Fruit fly (Drosophila melanogaster) whole organism, embryonic: ENCODE data around the gene Ptp69D.
A peak's percentile ranks its signal among the peaks of the same experiment; 100 is the strongest.

ENCODE experiments used
- Atf6 ChIP-seq: fragments of 200-800 bp; sonication (Bioruptor generic); IDR thresholded peaks from 2 replicates; pipeline ENCODE4 v1.3.6; 2022; ENCODE audit warnings: missing biosample characterization, missing genetic modification characterization
- Bgb ChIP-seq: fragments of 200-800 bp; sonication (Bioruptor generic); IDR thresholded peaks from 2 replicates; pipeline ENCODE4 v1.3.6; 2022; ENCODE audit warnings: missing biosample characterization, missing genetic modification characterization; ENCODE audit not compliant: partially characterized antibody
- CG10274 ChIP-seq: fragments of 200-800 bp; sonication (Bioruptor generic); optimal IDR thresholded peaks from 3 replicates; lab custom pipeline; 2017; ENCODE audit warnings: missing biosample characterization, mild to moderate bottlenecking, missing genetic modification characterization
- CG10366 ChIP-seq: fragments of 200-800 bp; sonication (Bioruptor generic); IDR thresholded peaks from 2 replicates; pipeline ENCODE4 v1.3.6; 2022; ENCODE audit warnings: missing biosample characterization, missing genetic modification characterization
- CG12942 ChIP-seq: fragments of 200-800 bp; sonication (Bioruptor generic); optimal IDR thresholded peaks from 3 replicates; lab custom pipeline; 2016; ENCODE audit warnings: missing biosample characterization, missing genetic modification characterization
- CG14441 ChIP-seq: fragments of 200-800 bp; sonication (Bioruptor generic); IDR thresholded peaks from 2 replicates; pipeline ENCODE4 v1.3.6; 2022; ENCODE audit warnings: missing biosample characterization, missing genetic modification characterization
- CG14710 ChIP-seq: fragments of 200-800 bp; sonication (Bioruptor generic); optimal IDR thresholded peaks from 3 replicates; lab custom pipeline; 2019; ENCODE audit warnings: missing biosample characterization, mild to moderate bottlenecking, missing genetic modification characterization, moderate library complexity
- CG15011 ChIP-seq: fragments of 200-800 bp; sonication (Bioruptor generic); optimal IDR thresholded peaks from 3 replicates; lab custom pipeline; 2018; ENCODE audit warnings: missing biosample characterization, mild to moderate bottlenecking, missing genetic modification characterization
- CG15479 ChIP-seq: fragments of 200-800 bp; sonication (Bioruptor generic); optimal IDR thresholded peaks from 3 replicates; lab custom pipeline; 2019; ENCODE audit warnings: missing biosample characterization, mild to moderate bottlenecking, missing genetic modification characterization, moderate library complexity
- CG15514 ChIP-seq: fragments of 200-800 bp; sonication (Bioruptor generic); optimal IDR thresholded peaks from 3 replicates; lab custom pipeline; 2017; ENCODE audit warnings: missing biosample characterization, missing genetic modification characterization, mild to moderate bottlenecking, moderate library complexity, missing genetic modification reagents
- CG17568 ChIP-seq: fragments of 200-800 bp; sonication (Bioruptor generic); optimal IDR thresholded peaks from 2 replicates; lab custom pipeline; 2018; ENCODE audit warnings: missing biosample characterization, mild to moderate bottlenecking, missing genetic modification characterization, moderate library complexity
- CG17912 ChIP-seq: fragments of 200-800 bp; sonication (Bioruptor generic); optimal IDR thresholded peaks from 2 replicates; lab custom pipeline; 2018; ENCODE audit warnings: missing biosample characterization, mild to moderate bottlenecking, missing genetic modification characterization
- CG18011 ChIP-seq: fragments of 200-800 bp; sonication (Bioruptor generic); optimal IDR thresholded peaks from 2 replicates; lab custom pipeline; 2017; ENCODE audit warnings: missing biosample characterization, missing genetic modification characterization, mild to moderate bottlenecking, moderate library complexity, missing genotype
- CG18262 ChIP-seq: fragments of 200-800 bp; optimal IDR thresholded peaks from 3 replicates; lab custom pipeline; 2019; ENCODE audit warnings: missing biosample characterization, mild to moderate bottlenecking, missing genetic modification characterization, moderate library complexity
- CG30431 ChIP-seq: fragments of 200-800 bp; sonication (Bioruptor generic); optimal IDR thresholded peaks from 2 replicates; lab custom pipeline; 2017; ENCODE audit warnings: missing biosample characterization, missing genetic modification characterization
- CG34224 ChIP-seq: fragments of 200-800 bp; sonication (Bioruptor generic); IDR thresholded peaks from 3 replicates; pipeline ENCODE4 v1.3.6; 2022; ENCODE audit warnings: missing biosample characterization, missing genetic modification characterization; ENCODE audit not compliant: partially characterized antibody
- CG34422 ChIP-seq: fragments of 200-800 bp; sonication (Bioruptor generic); IDR thresholded peaks from 3 replicates; pipeline ENCODE4 v1.3.6; 2022; ENCODE audit warnings: missing biosample characterization, missing genetic modification characterization
- CG7786 ChIP-seq: fragments of 200-800 bp; sonication (Bioruptor generic); optimal IDR thresholded peaks from 2 replicates; lab custom pipeline; 2016; ENCODE audit warnings: missing biosample characterization, missing genetic modification characterization
- CG7928 ChIP-seq: fragments of 200-800 bp; sonication (Bioruptor generic); optimal IDR thresholded peaks from 2 replicates; lab custom pipeline; 2017; ENCODE audit warnings: missing biosample characterization, mild to moderate bottlenecking, missing genetic modification characterization
- CG7963 ChIP-seq: fragments of 200-800 bp; sonication (Bioruptor generic); IDR thresholded peaks from 3 replicates; pipeline ENCODE4 v1.3.6; 2022; ENCODE audit warnings: missing biosample characterization, missing genetic modification characterization; ENCODE audit not compliant: partially characterized antibody
- CoRest ChIP-seq: fragments of 200-800 bp; sonication (Bioruptor generic); optimal IDR thresholded peaks from 3 replicates; lab custom pipeline; 2018; ENCODE audit warnings: missing biosample characterization, mild to moderate bottlenecking, missing genetic modification characterization, moderate library complexity
- E2f1 ChIP-seq: fragments of 200-800 bp; sonication (Bioruptor generic); IDR thresholded peaks from 2 replicates; pipeline ENCODE4 v1.3.6; 2022; ENCODE audit warnings: missing biosample characterization, missing genetic modification characterization
- Elba2 ChIP-seq: fragments of 200-800 bp; sonication (Bioruptor generic); optimal IDR thresholded peaks from 3 replicates; lab custom pipeline; 2016; ENCODE audit warnings: missing biosample characterization, missing genetic modification characterization
- Fer1 ChIP-seq: fragments of 200-800 bp; sonication (Bioruptor generic); optimal IDR thresholded peaks from 2 replicates; lab custom pipeline; 2017; ENCODE audit warnings: missing biosample characterization, mild to moderate bottlenecking, missing genetic modification characterization
- Fer3 ChIP-seq: fragments of 200-800 bp; sonication (Bioruptor generic); optimal IDR thresholded peaks from 2 replicates; lab custom pipeline; 2018; ENCODE audit warnings: missing biosample characterization, mild to moderate bottlenecking, missing genetic modification characterization, moderate library complexity
- GATAe ChIP-seq: fragments of 200-800 bp; sonication (Bioruptor generic); conservative IDR thresholded peaks from 2 replicates; pipeline ENCODE4 v1.3.6; 2022; ENCODE audit warnings: missing biosample characterization, missing genetic modification characterization
- HLHmδ ChIP-seq: fragments of 200-800 bp; sonication (Bioruptor generic); optimal IDR thresholded peaks from 2 replicates; lab custom pipeline; 2018; ENCODE audit warnings: missing biosample characterization, mild to moderate bottlenecking, missing genetic modification characterization, moderate library complexity
- Hsf ChIP-seq: fragments of 200-800 bp; sonication (Bioruptor generic); optimal IDR thresholded peaks from 3 replicates; lab custom pipeline; 2016; ENCODE audit warnings: missing biosample characterization, missing genetic modification characterization
- Optix ChIP-seq: fragments of 200-800 bp; sonication (Bioruptor generic); IDR thresholded peaks from 3 replicates; pipeline ENCODE4 v1.3.6; 2022; ENCODE audit warnings: missing biosample characterization, missing genetic modification characterization
- Ssrp ChIP-seq: fragments of 200-800 bp; sonication (Bioruptor generic); optimal IDR thresholded peaks from 2 replicates; lab custom pipeline; 2018; ENCODE audit warnings: missing biosample characterization, mild to moderate bottlenecking, missing genetic modification characterization, moderate library complexity
- al ChIP-seq: fragments of 200-800 bp; sonication (Bioruptor generic); IDR thresholded peaks from 2 replicates; pipeline ENCODE4 v1.3.6; 2022; ENCODE audit warnings: missing biosample characterization, missing genetic modification characterization
- ara ChIP-seq: fragments of 200-800 bp; sonication (Bioruptor generic); IDR thresholded peaks from 2 replicates; pipeline ENCODE4 v1.3.6; 2022; ENCODE audit warnings: missing biosample characterization, missing genetic modification characterization
- bab2 ChIP-seq: fragments of 200-800 bp; sonication (Bioruptor generic); optimal IDR thresholded peaks from 2 replicates; lab custom pipeline; 2016; ENCODE audit warnings: missing biosample characterization, missing genetic modification characterization
- bsh ChIP-seq, 2 experiments: fragments of 200-800 bp; sonication (Bioruptor generic); optimal IDR thresholded peaks; 2 replicates each; lab custom pipeline; 2017 to 2018; ENCODE audit warnings: mild to moderate bottlenecking in 2 of 2, missing biosample characterization in 2 of 2, missing genetic modification characterization in 2 of 2, moderate library complexity in 1 of 2
- cato ChIP-seq: fragments of 200-800 bp; sonication (Bioruptor generic); optimal IDR thresholded peaks from 2 replicates; lab custom pipeline; 2016; ENCODE audit warnings: missing biosample characterization, missing genetic modification characterization, borderline replicate concordance
- chinmo ChIP-seq: fragments of 200-800 bp; sonication (Bioruptor generic); IDR thresholded peaks from 4 replicates; pipeline ENCODE4 v1.3.6; 2022; ENCODE audit warnings: missing biosample characterization, missing genetic modification characterization; ENCODE audit not compliant: partially characterized antibody
- crc ChIP-seq: fragments of 200-800 bp; sonication (Bioruptor generic); optimal IDR thresholded peaks from 2 replicates; lab custom pipeline; 2016; ENCODE audit warnings: missing biosample characterization, missing genetic modification characterization
- fd96Cb ChIP-seq: fragments of 200-800 bp; sonication (Bioruptor generic); optimal IDR thresholded peaks from 2 replicates; lab custom pipeline; 2018; ENCODE audit warnings: missing biosample characterization, mild to moderate bottlenecking, missing genetic modification characterization, moderate library complexity
- jing ChIP-seq: fragments of 200-800 bp; sonication (Bioruptor generic); optimal IDR thresholded peaks from 2 replicates; lab custom pipeline; 2018; ENCODE audit warnings: missing biosample characterization, mild to moderate bottlenecking, missing genetic modification characterization
- kay ChIP-seq: fragments of 200-800 bp; sonication (Bioruptor generic); optimal IDR thresholded peaks from 2 replicates; lab custom pipeline; 2016; ENCODE audit warnings: missing biosample characterization, missing genetic modification characterization
- lilli ChIP-seq: fragments of 200-800 bp; sonication (Bioruptor generic); optimal IDR thresholded peaks from 3 replicates; lab custom pipeline; 2016; ENCODE audit warnings: missing biosample characterization, missing genetic modification characterization
- nau ChIP-seq: fragments of 200-800 bp; sonication (Bioruptor generic); optimal IDR thresholded peaks from 3 replicates; lab custom pipeline; 2017; ENCODE audit warnings: missing biosample characterization, mild to moderate bottlenecking, missing genetic modification characterization, missing genetic modification reagents
- org-1 ChIP-seq: fragments of 200-800 bp; sonication (Bioruptor generic); optimal IDR thresholded peaks from 2 replicates; lab custom pipeline; 2017; ENCODE audit warnings: missing biosample characterization, missing genetic modification characterization
- pum ChIP-seq: fragments of 200-800 bp; sonication (Bioruptor generic); optimal IDR thresholded peaks from 2 replicates; lab custom pipeline; 2016; ENCODE audit warnings: missing biosample characterization, missing genetic modification characterization
- ranshi ChIP-seq: fragments of 200-800 bp; sonication (Bioruptor generic); IDR thresholded peaks from 2 replicates; pipeline ENCODE4 v1.3.6; 2022; ENCODE audit warnings: missing biosample characterization, missing genetic modification characterization
- sug ChIP-seq: fragments of 200-800 bp; optimal IDR thresholded peaks from 2 replicates; lab custom pipeline; 2019; ENCODE audit warnings: missing biosample characterization, mild to moderate bottlenecking, missing genetic modification characterization, moderate library complexity
- wor ChIP-seq: fragments of 200-800 bp; sonication (Bioruptor generic); IDR thresholded peaks from 2 replicates; pipeline ENCODE4 v1.3.6; 2022; ENCODE audit warnings: missing biosample characterization, missing genetic modification characterization

Gene Ptp69D

DNA sequence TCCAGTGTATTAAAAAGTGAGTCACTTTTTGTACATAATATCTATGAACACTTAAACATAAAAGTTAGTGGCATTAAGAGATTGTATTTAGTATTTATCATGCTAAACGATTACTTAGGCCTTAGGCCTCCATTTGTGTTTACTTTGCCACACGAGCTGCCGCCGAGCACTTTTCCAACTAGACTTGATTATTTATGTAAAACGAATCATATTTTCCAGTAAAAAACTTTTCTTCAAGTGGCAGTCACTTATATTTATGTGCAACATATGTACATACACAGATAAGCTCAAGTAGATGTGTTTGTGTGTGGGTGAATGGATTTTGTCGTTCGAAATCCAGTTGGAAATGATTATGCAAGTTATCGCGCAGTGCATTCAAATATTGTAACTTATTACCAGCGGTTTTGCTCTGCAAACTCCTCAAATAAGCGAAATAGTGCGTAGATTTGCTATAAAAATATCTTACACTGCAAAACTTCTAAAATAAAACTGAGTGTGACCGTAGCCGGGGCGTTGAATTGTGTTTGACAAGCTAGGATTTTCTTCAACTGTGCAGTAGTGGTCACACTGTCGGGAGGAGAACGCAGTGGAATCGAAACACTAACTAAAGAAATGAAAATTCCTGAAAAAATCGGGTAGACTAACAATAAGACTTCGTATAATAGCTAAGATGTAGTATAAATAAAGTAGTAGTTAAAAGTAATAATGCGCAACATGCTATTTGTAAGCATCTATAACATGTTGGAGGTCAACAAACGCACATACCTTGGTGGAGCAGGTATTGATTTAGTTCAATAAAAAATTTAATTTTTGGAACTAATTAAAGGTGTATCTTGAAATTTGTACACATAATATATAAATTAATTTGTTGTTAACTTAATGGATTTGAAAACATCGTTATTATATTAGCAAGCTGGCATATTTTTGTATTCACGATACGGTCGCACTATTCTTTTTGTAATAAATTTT is 15.1 kb downstream of the Ptp69D start, which contains the start of the genes Klc and CG10984 (continued):
- peak; percentile 44 for TF ChIP-seq org-1 (GFP tag; lab: Kevin White, UChicago)
- peak; percentile 38 for TF ChIP-seq Elba2 (GFP tag; lab: Kevin White, UChicago)
- TF ChIP-seq CG18011 (GFP tag; lab: Kevin White, UChicago), result peak; percentile 36
- TF ChIP-seq CG15479 (GFP tag; lab: Kevin White, UChicago), result no peak
- peak; percentile 19 for TF ChIP-seq CG7928
- TF ChIP-seq crc (GFP tag; lab: Kevin White, UChicago), result no peak
- peak; percentile 74 for TF ChIP-seq lilli (GFP tag; lab: Kevin White, UChicago)
- TF ChIP-seq al, result no peak; the same call in 1 of the 2 replicates
- TF ChIP-seq Fer1, result peak; percentile 70
- TF ChIP-seq CG34422 (GFP tag; lab: Robert Waterston, UW), result peak; percentile 87; the same call in 2 of the 3 replicates
- peak; percentile 74 for TF ChIP-seq Atf6 (GFP tag; lab: Robert Waterston, UW)
- TF ChIP-seq CG14710, result peak; percentile 71
- TF ChIP-seq chinmo (GFP tag; lab: Robert Waterston, UW), result no peak
- no peak for TF ChIP-seq jing (GFP tag; lab: Kevin White, UChicago)
- TF ChIP-seq Bgb (GFP tag; lab: Robert Waterston, UW), result 0 out of 2 replicates have a peak, but pooled peaks have one; percentile 28
- TF ChIP-seq CG34224 (GFP tag; lab: Robert Waterston, UW), result 0 out of 3 replicates have a peak, but pooled peaks have one; percentile 16
- peak; percentile 90 for TF ChIP-seq kay (GFP tag; lab: Kevin White, UChicago)
- TF ChIP-seq CG12942 (GFP tag; lab: Kevin White, UChicago), result peak; percentile 20
- peak; percentile 66 for TF ChIP-seq CG7786 (GFP tag; lab: Kevin White, UChicago)
- TF ChIP-seq CG7963, result no peak
- no peak for TF ChIP-seq CG10274 (GFP tag; lab: Kevin White, UChicago)
- no peak for TF ChIP-seq Optix (GFP tag; lab: Robert Waterston, UW)
- peak; percentile 68 for TF ChIP-seq bab2 (GFP tag; lab: Kevin White, UChicago)
- TF ChIP-seq HLHmδ (GFP tag; lab: Kevin White, UChicago), result no peak
- TF ChIP-seq GATAe (GFP tag; lab: Robert Waterston, UW), result no peak; the same call in 1 of the 2 replicates
- TF ChIP-seq nau (GFP tag; lab: Kevin White, UChicago), result peak; percentile 69
- peak; percentile 57 for TF ChIP-seq CG15514 (GFP tag; lab: Kevin White, UChicago)
- TF ChIP-seq CG17912, result no peak
- TF ChIP-seq bsh (GFP tag; optimal IDR thresholded peaks at IDR 0.05; lab: Kevin White, UChicago), result peak; percentile 64 to 66
- TF ChIP-seq Hsf (GFP tag; lab: Kevin White, UChicago), result peak; percentile 61
- peak; percentile 74 for TF ChIP-seq CG10366
- TF ChIP-seq wor (GFP tag; lab: Robert Waterston, UW), result no peak
- no peak for TF ChIP-seq sug (tag; lab: Kevin White, UChicago)
- peak; percentile 70; the same call in 1 of the 2 replicates for TF ChIP-seq ranshi (GFP tag; lab: Robert Waterston, UW)
- peak; percentile 65 for TF ChIP-seq CG17568 (GFP tag; lab: Kevin White, UChicago)
- no peak for TF ChIP-seq pum (GFP tag; lab: Kevin White, UChicago)
- TF ChIP-seq cato (GFP tag; lab: Kevin White, UChicago), result peak; percentile 11
- TF ChIP-seq Ssrp (tag; lab: Kevin White, UChicago), result peak; percentile 34
- peak; percentile 28 for TF ChIP-seq Fer3 (tag; lab: Kevin White, UChicago)
- no peak for TF ChIP-seq ara (GFP tag; lab: Robert Waterston, UW)
- TF ChIP-seq CG30431 (GFP tag; lab: Kevin White, UChicago), result no peak
- TF ChIP-seq CoRest (tag; lab: Kevin White, UChicago), result peak; percentile 50
- TF ChIP-seq CG14441 (GFP tag; lab: Robert Waterston, UW), result peak; percentile 76
- peak; percentile 72 for TF ChIP-seq E2f1 (GFP tag; lab: Robert Waterston, UW)
- TF ChIP-seq CG15011 (GFP tag; lab: Kevin White, UChicago), result no peak
- peak; percentile 65 for TF ChIP-seq CG18262 (tag; lab: Kevin White, UChicago)
- TF ChIP-seq fd96Cb, result peak; percentile 55
